Fruit fly (Drosophila melanogaster) whole organism, wandering third instar larva: ENCODE results near the gene Pfdn6.

Experiments used
- Abd-B ChIP-seq: fragments of >200 bp; optimal IDR thresholded peaks from 2 replicates; lab custom pipeline; 2017; ENCODE audit warnings: missing biosample characterization, missing genetic modification characterization
- Hnf4 ChIP-seq: fragments of 200-800 bp; sonication (Bioruptor generic); optimal IDR thresholded peaks from 2 replicates; lab custom pipeline; 2016; ENCODE audit warnings: missing biosample characterization, mild to moderate bottlenecking, missing genetic modification characterization
- Hr78 ChIP-seq: fragments of >200 bp; optimal IDR thresholded peaks from 2 replicates; lab custom pipeline; 2017; ENCODE audit warnings: missing biosample characterization, missing genetic modification characterization
- Hr83 ChIP-seq: fragments of 200-300 bp; sonication (Bioruptor generic); optimal IDR thresholded peaks from 2 replicates; lab custom pipeline; 2016; ENCODE audit warnings: missing biosample characterization, mild to moderate bottlenecking, missing genetic modification characterization, moderate library complexity; ENCODE audit not compliant: poor library complexity, severe bottlenecking
- N ChIP-seq: fragments of >200 bp; optimal IDR thresholded peaks from 2 replicates; lab custom pipeline; 2018; ENCODE audit warnings: missing biosample characterization, missing external identifiers, missing genetic modification characterization
- brk ChIP-seq: fragments of 200-800 bp; sonication (Bioruptor generic); optimal IDR thresholded peaks from 2 replicates; lab custom pipeline; 2016; ENCODE audit warnings: missing biosample characterization, mild to moderate bottlenecking, missing genetic modification characterization
- lola ChIP-seq: fragments of >200 bp; optimal IDR thresholded peaks from 2 replicates; lab custom pipeline; 2017; ENCODE audit warnings: missing biosample characterization, missing genetic modification characterization
- psq ChIP-seq: fragments of 200-800 bp; sonication (Bioruptor generic); optimal IDR thresholded peaks from 3 replicates; lab custom pipeline; 2017; ENCODE audit warnings: missing biosample characterization, mild to moderate bottlenecking, missing genetic modification characterization, moderate library complexity
- sage ChIP-seq: fragments of 200-800 bp; sonication (Bioruptor generic); optimal IDR thresholded peaks from 2 replicates; lab custom pipeline; 2016; ENCODE audit warnings: missing biosample characterization, mild to moderate bottlenecking, missing genetic modification characterization

DNA sequence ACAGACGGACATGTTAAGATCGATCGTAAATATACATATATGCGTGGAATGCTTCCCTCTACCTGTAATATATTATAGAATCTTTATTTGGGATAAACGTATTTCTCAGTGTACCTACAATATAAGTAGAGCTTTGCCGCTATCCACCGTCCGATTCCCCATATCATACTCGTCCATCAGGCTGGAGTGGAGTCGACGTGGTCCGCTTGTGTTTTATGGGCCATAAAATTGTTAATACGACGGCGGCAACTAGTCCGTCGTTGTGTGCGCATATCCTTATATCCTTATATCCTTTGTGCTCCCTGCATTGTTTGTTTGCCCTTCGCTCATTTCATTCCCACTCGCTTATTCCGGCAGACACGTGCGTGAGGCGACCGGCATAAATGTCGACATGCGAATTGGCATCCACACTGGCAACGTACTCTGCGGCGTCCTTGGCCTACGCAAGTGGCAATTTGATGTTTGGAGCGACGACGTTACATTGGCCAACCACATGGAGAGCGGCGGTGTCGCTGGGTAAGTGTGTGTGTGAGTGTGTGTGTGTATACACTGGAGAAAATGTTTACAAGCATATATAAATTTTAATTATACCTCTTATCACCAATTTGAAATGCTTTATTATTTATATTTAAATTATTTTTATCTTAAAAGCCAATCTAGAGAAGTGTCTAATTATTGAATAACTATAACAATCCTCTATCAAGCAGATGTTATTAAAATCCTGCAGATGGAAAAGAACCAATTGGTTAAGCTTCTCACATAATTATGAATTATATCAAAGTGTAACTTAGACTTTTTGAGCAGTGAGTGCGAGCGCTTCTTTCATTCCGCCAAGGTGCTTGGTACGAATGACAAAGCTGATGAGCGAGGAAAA, 45.5 kb downstream of the Pfdn6 start:
- TF ChIP-seq brk (GFP tag; lab: Kevin White, UChicago) (no peak), psq (GFP tag; lab: Kevin White, UChicago) (no peak), sage (GFP tag; lab: Kevin White, UChicago) (no peak), Hr83 (no peak), Hnf4 (no peak), lola (GFP tag; lab: Kevin White, UChicago) (no peak), Abd-B (no peak), Hr78 (GFP tag; lab: Kevin White, UChicago) (no peak), N (no peak)
